Worm (Caenorhabditis elegans) whole organism, L4 larva: ENCODE results near the gene ints-7.

Experiments
- D1046.2 ChIP-seq: fragments of 200-800 bp; sonication (Bioruptor generic); IDR thresholded peaks from 2 replicates; pipeline ENCODE4 v1.3.6; 2022; ENCODE audit warnings: missing genetic modification characterization, missing compliant biosample characterization
- F10B5.3 ChIP-seq: sonication (generic microtip); optimal IDR thresholded peaks from 2 replicates; lab custom pipeline; 2016; ENCODE audit warnings: mild to moderate bottlenecking, missing genetic modification characterization, missing compliant biosample characterization
- F37D6.2 ChIP-seq: sonication (generic microtip); optimal IDR thresholded peaks from 2 replicates; lab custom pipeline; 2016; ENCODE audit warnings: mild to moderate bottlenecking, missing genetic modification characterization, missing compliant biosample characterization
- F44E2.7 ChIP-seq: fragments of 200-800 bp; sonication (Bioruptor generic); IDR thresholded peaks from 2 replicates; pipeline ENCODE4 v2.1.2; 2022; ENCODE audit warnings: missing genetic modification characterization, missing compliant biosample characterization
- R02D3.7 ChIP-seq: fragments of 150-350 bp; sonication (generic microtip); optimal IDR thresholded peaks from 3 replicates; lab custom pipeline; 2014; ENCODE audit warnings: missing biosample characterization, missing genetic modification characterization
- T20F7.1 ChIP-seq: fragments of 200-800 bp; sonication (Bioruptor generic); optimal IDR thresholded peaks from 2 replicates; lab custom pipeline; 2018; ENCODE audit warnings: mild to moderate bottlenecking, missing genetic modification characterization, missing compliant biosample characterization
- T26A8.4 ChIP-seq: fragments of 200-800 bp; sonication (Bioruptor generic); IDR thresholded peaks from 2 replicates; pipeline ENCODE4 v1.3.6; 2022; ENCODE audit warnings: missing genetic modification characterization, missing compliant biosample characterization
- Y105C5A.15 ChIP-seq: fragments of 200-800 bp; sonication (Bioruptor generic); IDR thresholded peaks from 2 replicates; pipeline ENCODE4 v1.3.6; 2022; ENCODE audit warnings: missing genetic modification characterization, missing compliant biosample characterization
- Y48G9A.11 ChIP-seq: fragments of 200-800 bp; sonication (Bioruptor generic); IDR thresholded peaks from 2 replicates; pipeline ENCODE4 v1.3.6; 2022; ENCODE audit warnings: missing genetic modification reagents, missing genetic modification characterization, missing compliant biosample characterization
- Y75B8A.6 ChIP-seq: fragments of 200-800 bp; sonication (Bioruptor generic); IDR thresholded peaks from 2 replicates; pipeline ENCODE4 v1.3.6; 2022; ENCODE audit warnings: missing genetic modification reagents, missing genetic modification characterization, missing compliant biosample characterization
- ZK546.5 ChIP-seq, 2 experiments: sonication (generic microtip); optimal IDR thresholded peaks; 2 replicates each; lab custom pipeline; 2017; ENCODE audit warnings: missing biosample characterization in 2 of 2, missing genetic modification characterization in 2 of 2
- ama-1 ChIP-seq: fragments of 150-350 bp; optimal IDR thresholded peaks from 2 replicates; lab custom pipeline; 2014; ENCODE audit warnings: inconsistent platforms, mixed read lengths
- arid-1 ChIP-seq: fragments of 200-800 bp; sonication (Bioruptor generic); conservative IDR thresholded peaks from 2 replicates; pipeline ENCODE4 v1.3.6; 2022; ENCODE audit warnings: missing genetic modification reagents, missing genetic modification characterization, missing compliant biosample characterization
- attf-4 ChIP-seq: sonication (generic microtip); optimal IDR thresholded peaks from 3 replicates; lab custom pipeline; 2017; ENCODE audit warnings: missing biosample characterization, missing genetic modification characterization
- ceh-28 ChIP-seq: fragments of 150-350 bp; optimal IDR thresholded peaks from 2 replicates; lab custom pipeline; 2014; ENCODE audit warnings: missing biosample characterization, missing genetic modification reagents, missing genetic modification characterization
- ceh-32 ChIP-seq: sonication (generic microtip); optimal IDR thresholded peaks from 2 replicates; lab custom pipeline; 2016; ENCODE audit warnings: mild to moderate bottlenecking, missing genetic modification characterization, missing compliant biosample characterization; ENCODE audit not compliant: poor library complexity
- ceh-44 ChIP-seq: fragments of 200-800 bp; sonication (Bioruptor generic); IDR thresholded peaks from 2 replicates; pipeline ENCODE4 v1.3.6; 2022; ENCODE audit warnings: missing genetic modification reagents, missing genetic modification characterization, missing compliant biosample characterization
- ceh-62 ChIP-seq: sonication (generic microtip); optimal IDR thresholded peaks from 2 replicates; lab custom pipeline; 2017; ENCODE audit warnings: missing biosample characterization, missing genetic modification characterization
- ceh-82 ChIP-seq: sonication (generic microtip); optimal IDR thresholded peaks from 2 replicates; lab custom pipeline; 2017; ENCODE audit warnings: missing biosample characterization, missing genetic modification characterization
- ces-1 ChIP-seq: fragments of 150-350 bp; sonication (generic microtip); optimal IDR thresholded peaks from 4 replicates; lab custom pipeline; 2014; ENCODE audit warnings: missing biosample characterization, missing genetic modification reagents, missing genetic modification characterization
- ctbp-1 ChIP-seq: fragments of 200-800 bp; sonication (Bioruptor generic); IDR thresholded peaks from 2 replicates; pipeline ENCODE4 v1.3.6; 2022; ENCODE audit warnings: missing genetic modification reagents, missing genetic modification characterization, missing compliant biosample characterization
- daf-12 ChIP-seq: fragments of 150-350 bp; optimal IDR thresholded peaks from 2 replicates; lab custom pipeline; 2014; ENCODE audit warnings: missing biosample characterization, missing genetic modification reagents, missing genetic modification characterization
- daf-16 ChIP-seq, 3 experiments: sonication (generic microtip); optimal IDR thresholded peaks; 2 replicates each; lab custom pipeline; 2016 to 2017; ENCODE audit warnings: missing genetic modification characterization in 3 of 3, missing genetic modification reagents in 3 of 3, mild to moderate bottlenecking in 2 of 3, missing compliant biosample characterization in 2 of 3, missing biosample characterization in 1 of 3, moderate library complexity in 1 of 3
- daf-8 ChIP-seq: fragments of 200-800 bp; sonication (Bioruptor generic); IDR thresholded peaks from 2 replicates; pipeline ENCODE4 v1.3.6; 2022; ENCODE audit warnings: missing genetic modification characterization, missing compliant biosample characterization
- dmd-6 ChIP-seq: fragments of 200-800 bp; sonication (Bioruptor generic); IDR thresholded peaks from 2 replicates; pipeline ENCODE4 v1.3.6; 2022; ENCODE audit warnings: missing genetic modification reagents, missing genetic modification characterization, missing compliant biosample characterization
- dmd-9 ChIP-seq: fragments of 200-800 bp; sonication (Bioruptor generic); IDR thresholded peaks from 2 replicates; pipeline ENCODE4 v1.3.6; 2022; ENCODE audit warnings: missing genetic modification reagents, missing genetic modification characterization, missing compliant biosample characterization
- duxl-1 ChIP-seq: sonication (generic microtip); optimal IDR thresholded peaks from 2 replicates; lab custom pipeline; 2016; ENCODE audit warnings: mild to moderate bottlenecking, missing genetic modification characterization, moderate library complexity, missing compliant biosample characterization; ENCODE audit not compliant: poor library complexity
- dve-1 ChIP-seq: sonication (generic microtip); optimal IDR thresholded peaks from 2 replicates; lab custom pipeline; 2017; ENCODE audit warnings: antibody characterized with exemption, mild to moderate bottlenecking, missing genetic modification characterization, missing compliant biosample characterization; ENCODE audit not compliant: insufficient read depth
- egl-27 ChIP-seq: sonication (generic microtip); optimal IDR thresholded peaks from 3 replicates; lab custom pipeline; 2017; ENCODE audit warnings: missing biosample characterization, missing genetic modification reagents, missing genetic modification characterization
- gei-8 ChIP-seq: fragments of 200-800 bp; sonication (Bioruptor generic); optimal IDR thresholded peaks from 2 replicates; lab custom pipeline; 2018; ENCODE audit warnings: mild to moderate bottlenecking, missing genetic modification characterization, missing compliant biosample characterization
- hif-1 ChIP-seq, 2 experiments: sonication (generic microtip); optimal IDR thresholded peaks; 2 replicates each; lab custom pipeline; 2016 to 2017; ENCODE audit warnings: missing compliant biosample characterization in 2 of 2, missing genetic modification characterization in 2 of 2, missing genetic modification reagents in 2 of 2, missing genotype in 2 of 2, mild to moderate bottlenecking in 1 of 2
- hlh-11 ChIP-seq: fragments of 200-800 bp; sonication (Bioruptor generic); optimal IDR thresholded peaks from 2 replicates; lab custom pipeline; 2018; ENCODE audit warnings: mild to moderate bottlenecking, missing genetic modification characterization, missing compliant biosample characterization
- hlh-30 ChIP-seq: sonication (generic microtip); optimal IDR thresholded peaks from 2 replicates; lab custom pipeline; 2017; ENCODE audit warnings: antibody characterized with exemption, mild to moderate bottlenecking, missing genetic modification characterization, missing compliant biosample characterization; ENCODE audit not compliant: insufficient read depth
- hmg-1.1 ChIP-seq: fragments of 200-800 bp; sonication (Bioruptor generic); IDR thresholded peaks from 2 replicates; pipeline ENCODE4 v1.3.6; 2022; ENCODE audit warnings: missing genetic modification reagents, missing genetic modification characterization, missing compliant biosample characterization
- jun-1 ChIP-seq: fragments of 150-350 bp; optimal IDR thresholded peaks from 2 replicates; lab custom pipeline; 2014; ENCODE audit warnings: missing biosample characterization, missing genetic modification reagents, missing genetic modification characterization
- lin-15B ChIP-seq: fragments of 150-350 bp; sonication (generic microtip); optimal IDR thresholded peaks from 3 replicates; lab custom pipeline; 2014; ENCODE audit warnings: missing biosample characterization, missing genetic modification characterization
- mdt-29 ChIP-seq: fragments of 200-800 bp; sonication (Bioruptor generic); IDR thresholded peaks from 2 replicates; pipeline ENCODE4 v1.3.6; 2022; ENCODE audit warnings: missing genetic modification reagents, missing genetic modification characterization, missing compliant biosample characterization
- mxl-3 ChIP-seq: fragments of 200-800 bp; sonication (Bioruptor generic); optimal IDR thresholded peaks from 2 replicates; lab custom pipeline; 2018; ENCODE audit warnings: mild to moderate bottlenecking, missing genetic modification characterization, missing compliant biosample characterization
- nhr-237 ChIP-seq: sonication (generic microtip); optimal IDR thresholded peaks from 2 replicates; lab custom pipeline; 2017; ENCODE audit warnings: missing biosample characterization, missing genetic modification characterization
- nhr-25 ChIP-seq: sonication (generic microtip); optimal IDR thresholded peaks from 2 replicates; lab custom pipeline; 2017; ENCODE audit warnings: missing genetic modification characterization, mild to moderate bottlenecking, missing compliant biosample characterization, antibody characterized with exemption, moderate library complexity, borderline replicate concordance; ENCODE audit not compliant: insufficient read depth
- nhr-28 ChIP-seq: fragments of 150-350 bp; optimal IDR thresholded peaks from 2 replicates; lab custom pipeline; 2014; ENCODE audit warnings: missing biosample characterization, missing genetic modification characterization
- nhr-42 ChIP-seq: fragments of 200-800 bp; sonication (Bioruptor generic); IDR thresholded peaks from 2 replicates; pipeline ENCODE4 v1.3.6; 2022; ENCODE audit warnings: missing genetic modification characterization, missing compliant biosample characterization
- nhr-48 ChIP-seq: sonication (generic microtip); optimal IDR thresholded peaks from 2 replicates; lab custom pipeline; 2016; ENCODE audit warnings: mild to moderate bottlenecking, missing genetic modification characterization, missing compliant biosample characterization
- nhr-6 ChIP-seq: fragments of 150-350 bp; optimal IDR thresholded peaks from 2 replicates; lab custom pipeline; 2014; ENCODE audit warnings: missing biosample characterization, missing genetic modification characterization
- nhr-76 ChIP-seq: fragments of 150-350 bp; optimal IDR thresholded peaks from 2 replicates; lab custom pipeline; 2014; ENCODE audit warnings: missing biosample characterization, missing genetic modification characterization
- set-16 ChIP-seq: fragments of 200-800 bp; sonication (Bioruptor generic); IDR thresholded peaks from 2 replicates; pipeline ENCODE4 v1.3.6; 2022; ENCODE audit warnings: missing genetic modification reagents, missing genetic modification characterization, missing compliant biosample characterization
- unc-130 ChIP-seq: sonication (generic microtip); optimal IDR thresholded peaks from 2 replicates; lab custom pipeline; 2016; ENCODE audit warnings: missing genetic modification reagents, missing genetic modification characterization, missing compliant biosample characterization
- unc-62 ChIP-seq, 3 experiments: fragments of 150-350 bp in 1 of 3; sonication (generic microtip); optimal IDR thresholded peaks in 2 of 3; peaks in 1 of 3; 1 replicate in 1 of 3; 2 replicates in 2 of 3; lab custom pipeline; 2014 to 2017; ENCODE audit warnings: missing biosample characterization in 3 of 3, missing genetic modification characterization in 3 of 3, missing genetic modification reagents in 3 of 3, missing genotype in 1 of 3
- vab-7 ChIP-seq: fragments of 200-800 bp; sonication (Bioruptor generic); IDR thresholded peaks from 2 replicates; pipeline ENCODE4 v1.3.6; 2022; ENCODE audit warnings: missing genetic modification reagents, missing genetic modification characterization, missing compliant biosample characterization
- zfp-2 ChIP-seq: sonication (generic microtip); optimal IDR thresholded peaks from 2 replicates; lab custom pipeline; 2016; ENCODE audit warnings: mild to moderate bottlenecking, missing genetic modification characterization, missing compliant biosample characterization
- ztf-11 ChIP-seq: fragments of 150-350 bp; optimal IDR thresholded peaks from 2 replicates; lab custom pipeline; 2014; ENCODE audit warnings: missing biosample characterization, missing genetic modification characterization

The ints-7 gene

ce11 chrII:11611462-11611861 is 28.8 kb downstream of the ints-7 start (continued):
- TF ChIP-seq hlh-11: peak; percentile 57
- TF ChIP-seq dve-1 (tag; lab: Kevin White, UChicago): peak; percentile 52
- no peak for TF ChIP-seq Y48G9A.11
- TF ChIP-seq dmd-6: peak; percentile 85
- TF ChIP-seq ceh-62 (tag; lab: Kevin White, UChicago): no peak
- TF ChIP-seq ZK546.5 (tag; optimal IDR thresholded peaks at IDR 0.05; lab: Kevin White, UChicago): no peak
- TF ChIP-seq daf-16 (GFP tag; optimal IDR thresholded peaks at IDR 0.05; lab: Kevin White, UChicago): no peak
- peak; percentile 30 for TF ChIP-seq daf-16 (tag; optimal IDR thresholded peaks at IDR 0.05; lab: Kevin White, UChicago)
- TF ChIP-seq lin-15B (tag; lab: Kevin White, UChicago): no peak
- TF ChIP-seq ceh-82 (tag; lab: Kevin White, UChicago): no peak
- no peak for TF ChIP-seq zfp-2 (tag; lab: Kevin White, UChicago)
- no peak for TF ChIP-seq D1046.2 (GFP tag; lab: Robert Waterston, UW)
- no peak for TF ChIP-seq daf-8 (GFP tag; lab: Robert Waterston, UW)
- no peak for TF ChIP-seq T26A8.4 (GFP tag; lab: Robert Waterston, UW)
- TF ChIP-seq nhr-6 (tag; lab: Kevin White, UChicago): no peak
- TF ChIP-seq hif-1 (tag; optimal IDR thresholded peaks at IDR 0.05; lab: Kevin White, UChicago): no peak
- TF ChIP-seq nhr-76 (tag; lab: Kevin White, UChicago): no peak
- no peak for TF ChIP-seq hmg-1.1 (GFP tag; lab: Robert Waterston, UW)
- no peak for TF ChIP-seq gei-8 (GFP tag; lab: Kevin White, UChicago)
- peak; percentile 39 for TF ChIP-seq nhr-28 (tag; lab: Kevin White, UChicago)
- TF ChIP-seq set-16: no peak
- TF ChIP-seq ceh-32 (tag; lab: Kevin White, UChicago): no peak
- TF ChIP-seq unc-130 (GFP tag; lab: Kevin White, UChicago): no peak
- TF ChIP-seq arid-1 (GFP tag; lab: Robert Waterston, UW): no peak
- TF ChIP-seq mdt-29: no peak
- no peak for TF ChIP-seq nhr-25 (tag; lab: Kevin White, UChicago)
- no peak for TF ChIP-seq F44E2.7 (GFP tag; lab: Robert Waterston, UW)
- no peak for TF ChIP-seq attf-4 (tag; lab: Kevin White, UChicago)
- TF ChIP-seq daf-12: no peak
- TF ChIP-seq Y75B8A.6 (GFP tag; lab: Robert Waterston, UW): no peak
- no peak for TF ChIP-seq duxl-1 (tag; lab: Kevin White, UChicago)
- no peak for TF ChIP-seq ctbp-1
- TF ChIP-seq nhr-48: no peak
- TF ChIP-seq hlh-30 (tag; lab: Kevin White, UChicago): peak; percentile 78
- no peak for TF ChIP-seq F10B5.3 (tag; lab: Kevin White, UChicago)
- no peak for TF ChIP-seq mxl-3
- TF ChIP-seq ceh-44 (GFP tag; lab: Robert Waterston, UW): no peak
- no peak for TF ChIP-seq ceh-28 (tag; lab: Kevin White, UChicago)
- no peak for TF ChIP-seq T20F7.1 (GFP tag; lab: Kevin White, UChicago)
- no peak for TF ChIP-seq Y105C5A.15
- TF ChIP-seq vab-7: no peak
- TF ChIP-seq jun-1: no peak
- no peak for TF ChIP-seq F37D6.2 (tag; lab: Kevin White, UChicago)
- TF ChIP-seq R02D3.7: no peak
- TF ChIP-seq ces-1: no peak
- TF ChIP-seq ztf-11: no peak
- no peak for TF ChIP-seq nhr-237 (tag; lab: Kevin White, UChicago)
- no peak for TF ChIP-seq egl-27 (tag; lab: Kevin White, UChicago)
- no peak for TF ChIP-seq ama-1 (lab: Kevin White, UChicago)
- TF ChIP-seq nhr-42 (GFP tag; lab: Robert Waterston, UW): no peak
- TF ChIP-seq unc-62 (GFP tag; optimal IDR thresholded peaks at IDR 0.05 in 1 of 2; lab: Kevin White, UChicago): no peak
- no peak for TF ChIP-seq unc-62 (tag; optimal IDR thresholded peaks at IDR 0.05; lab: Kevin White, UChicago)
- TF ChIP-seq dmd-9 (GFP tag; lab: Robert Waterston, UW): no peak
